Worm (Caenorhabditis elegans) whole organism, mixed stage, embryonic: ENCODE data around the gene cnk-1.

Experiments
- elt-1 ChIP-seq: sonication (generic microtip); optimal IDR thresholded peaks from 2 replicates; lab custom pipeline; 2017; ENCODE audit warnings: missing genetic modification characterization, mild to moderate bottlenecking, missing compliant biosample characterization, antibody characterized with exemption, moderate library complexity, borderline replicate concordance; ENCODE audit not compliant: insufficient read depth
- unc-62 ChIP-seq: fragments of 150-350 bp; optimal IDR thresholded peaks from 2 replicates; lab custom pipeline; 2014; ENCODE audit warnings: missing biosample characterization, missing genetic modification reagents, missing genetic modification characterization

DNA sequence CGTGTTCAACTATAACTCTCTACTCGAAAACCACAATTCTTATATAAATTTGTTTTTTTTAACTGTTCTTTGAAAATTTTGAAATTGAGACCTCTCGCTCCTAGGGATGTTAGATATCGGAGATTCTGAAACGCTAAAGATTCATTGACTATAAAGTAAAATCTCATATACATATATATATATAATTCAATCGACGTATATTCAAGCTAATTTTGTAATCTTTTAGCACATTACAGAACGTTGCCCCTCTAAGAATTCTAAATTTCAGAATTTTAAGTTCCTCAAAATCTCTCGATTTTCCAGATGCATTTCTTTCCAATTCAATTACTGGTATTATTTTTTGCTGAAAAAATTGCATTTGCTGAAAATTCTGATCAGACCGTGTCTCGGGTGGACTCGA is 7.8 kb downstream of the cnk-1 start, which contains the start of gene pad-2:
- TF ChIP-seq elt-1 (tag; lab: Kevin White, UChicago) = no peak
- TF ChIP-seq unc-62 = no peak
